Fruit fly (Drosophila melanogaster) whole organism, embryonic: ENCODE results near the gene Obp99b.
A peak's percentile ranks its signal among the peaks of the same experiment; 100 is the strongest.

ENCODE experiments used
- B-H1 ChIP-seq: fragments of 200-800 bp; sonication (Bioruptor generic); IDR thresholded peaks from 3 replicates; pipeline ENCODE4 v1.3.6; 2022; ENCODE audit warnings: missing biosample characterization, missing genetic modification characterization
- CG10209 ChIP-seq: fragments of 200-800 bp; sonication (Bioruptor generic); optimal IDR thresholded peaks from 3 replicates; lab custom pipeline; 2017; ENCODE audit warnings: missing biosample characterization, mild to moderate bottlenecking, missing genetic modification characterization, missing genetic modification reagents
- CG11247 ChIP-seq: fragments of 200-800 bp; sonication (Bioruptor generic); IDR thresholded peaks from 2 replicates; pipeline ENCODE4 v1.3.6; 2022; ENCODE audit warnings: missing biosample characterization, missing genetic modification characterization
- CG11398 ChIP-seq: fragments of 200-800 bp; sonication (Bioruptor generic); optimal IDR thresholded peaks from 2 replicates; lab custom pipeline; 2016; ENCODE audit warnings: missing biosample characterization, missing genetic modification characterization
- CG13424 ChIP-seq: fragments of 200-800 bp; sonication (Bioruptor generic); optimal IDR thresholded peaks from 2 replicates; lab custom pipeline; 2019; ENCODE audit warnings: missing biosample characterization, mild to moderate bottlenecking, missing genetic modification characterization, moderate library complexity
- CG14667 ChIP-seq: fragments of 200-800 bp; sonication (Bioruptor generic); IDR thresholded peaks from 2 replicates; pipeline ENCODE4 v1.3.6; 2022; ENCODE audit warnings: missing biosample characterization, missing genetic modification characterization
- CG17328 ChIP-seq: fragments of 200-800 bp; sonication (Bioruptor generic); IDR thresholded peaks from 2 replicates; pipeline ENCODE4 v1.3.6; 2022; ENCODE audit warnings: missing biosample characterization, missing genetic modification characterization
- CG17912 ChIP-seq: fragments of 200-800 bp; sonication (Bioruptor generic); optimal IDR thresholded peaks from 2 replicates; lab custom pipeline; 2018; ENCODE audit warnings: missing biosample characterization, mild to moderate bottlenecking, missing genetic modification characterization
- CG1832 ChIP-seq: fragments of 200-800 bp; sonication (Bioruptor generic); optimal IDR thresholded peaks from 2 replicates; lab custom pipeline; 2017; ENCODE audit warnings: missing biosample characterization, mild to moderate bottlenecking, missing genetic modification characterization, inconsistent platforms
- CG34224 ChIP-seq: fragments of 200-800 bp; sonication (Bioruptor generic); IDR thresholded peaks from 3 replicates; pipeline ENCODE4 v1.3.6; 2022; ENCODE audit warnings: missing biosample characterization, missing genetic modification characterization; ENCODE audit not compliant: partially characterized antibody
- CG3726 ChIP-seq: fragments of 200-800 bp; sonication (Bioruptor generic); IDR thresholded peaks from 3 replicates; pipeline ENCODE4, ENCODE4 v1.3.6; 2022; ENCODE audit warnings: missing biosample characterization, missing genetic modification characterization
- CG3838 ChIP-seq: fragments of 200-800 bp; sonication (Bioruptor generic); optimal IDR thresholded peaks from 3 replicates; lab custom pipeline; 2016; ENCODE audit warnings: missing biosample characterization, missing genetic modification characterization
- CG3847 ChIP-seq: fragments of 200-800 bp; sonication (Bioruptor generic); IDR thresholded peaks from 2 replicates; pipeline ENCODE4 v1.3.6; 2022; ENCODE audit warnings: missing biosample characterization, missing genetic modification characterization
- CG3995 ChIP-seq: fragments of 200-800 bp; sonication (Bioruptor generic); optimal IDR thresholded peaks from 3 replicates; lab custom pipeline; 2016; ENCODE audit warnings: missing biosample characterization, missing genetic modification characterization
- CG4617 ChIP-seq: fragments of 200-800 bp; sonication (Bioruptor generic); optimal IDR thresholded peaks from 3 replicates; lab custom pipeline; 2016; ENCODE audit warnings: missing biosample characterization, missing genetic modification characterization, borderline replicate concordance
- CG6791 ChIP-seq: fragments of 200-800 bp; sonication (Bioruptor generic); IDR thresholded peaks from 3 replicates; pipeline ENCODE4 v1.3.6; 2022; ENCODE audit warnings: missing biosample characterization, missing genetic modification characterization; ENCODE audit not compliant: partially characterized antibody
- CG9215 ChIP-seq: fragments of 200-800 bp; sonication (Bioruptor generic); IDR thresholded peaks from 2 replicates; pipeline ENCODE4 v1.3.6; 2022; ENCODE audit warnings: missing biosample characterization, missing genetic modification characterization
- CG9797 ChIP-seq: fragments of 200-800 bp; sonication (Bioruptor generic); optimal IDR thresholded peaks from 3 replicates; lab custom pipeline; 2018; ENCODE audit warnings: missing biosample characterization, mild to moderate bottlenecking, missing genetic modification characterization
- CTCF ChIP-seq: fragments of 200-800 bp; sonication (Bioruptor generic); optimal IDR thresholded peaks from 2 replicates; lab custom pipeline; 2017; ENCODE audit warnings: missing biosample characterization, mild to moderate bottlenecking, missing genetic modification characterization, moderate library complexity
- Dp ChIP-seq: fragments of 200-800 bp; sonication (Bioruptor generic); optimal IDR thresholded peaks from 2 replicates; lab custom pipeline; 2018; ENCODE audit warnings: missing biosample characterization, mild to moderate bottlenecking, missing genetic modification characterization, moderate library complexity
- Ets65A ChIP-seq: fragments of 200-800 bp; sonication (Bioruptor generic); peaks from one replicate; lab custom pipeline; 2016; ENCODE audit warnings: missing biosample characterization, missing genetic modification characterization
- HHEX ChIP-seq: fragments of 200-800 bp; sonication (Bioruptor generic); optimal IDR thresholded peaks from 3 replicates; lab custom pipeline; 2017; ENCODE audit warnings: missing biosample characterization, mild to moderate bottlenecking, missing genetic modification characterization, missing genetic modification reagents
- HLH54F ChIP-seq: fragments of 200-800 bp; sonication (Bioruptor generic); optimal IDR thresholded peaks from 3 replicates; lab custom pipeline; 2016; ENCODE audit warnings: missing biosample characterization, missing genetic modification characterization
- HmgZ ChIP-seq: fragments of 200-800 bp; sonication (Bioruptor generic); optimal IDR thresholded peaks from 2 replicates; lab custom pipeline; 2018; ENCODE audit warnings: missing biosample characterization, mild to moderate bottlenecking, missing genetic modification characterization
- MTF-1 ChIP-seq: fragments of 200-800 bp; sonication (Bioruptor generic); optimal IDR thresholded peaks from 2 replicates; lab custom pipeline; 2018; ENCODE audit warnings: missing biosample characterization, mild to moderate bottlenecking, missing genetic modification characterization, borderline replicate concordance
- Meics ChIP-seq: fragments of 200-800 bp; sonication (Bioruptor generic); optimal IDR thresholded peaks from 2 replicates; lab custom pipeline; 2017; ENCODE audit warnings: missing biosample characterization, mild to moderate bottlenecking, missing genetic modification characterization
- Oaz ChIP-seq: fragments of 200-800 bp; sonication (Bioruptor generic); IDR thresholded peaks from 2 replicates; pipeline ENCODE4 v1.3.6; 2022; ENCODE audit warnings: missing biosample characterization, missing genetic modification characterization
- Oli ChIP-seq: fragments of 200-800 bp; sonication (Bioruptor generic); optimal IDR thresholded peaks from 2 replicates; lab custom pipeline; 2018; ENCODE audit warnings: missing biosample characterization, mild to moderate bottlenecking, missing genetic modification characterization, moderate library complexity
- Opbp ChIP-seq: fragments of 200-800 bp; sonication (Bioruptor generic); IDR thresholded peaks from 3 replicates; pipeline ENCODE4 v1.3.6; 2022; ENCODE audit warnings: missing biosample characterization, missing genetic modification characterization; ENCODE audit not compliant: partially characterized antibody
- Optix ChIP-seq: fragments of 200-800 bp; sonication (Bioruptor generic); IDR thresholded peaks from 3 replicates; pipeline ENCODE4 v1.3.6; 2022; ENCODE audit warnings: missing biosample characterization, missing genetic modification characterization
- Side ChIP-seq: fragments of 200-800 bp; sonication (Bioruptor generic); optimal IDR thresholded peaks from 2 replicates; lab custom pipeline; 2016; ENCODE audit warnings: missing biosample characterization, missing genetic modification characterization
- Sox100B ChIP-seq: fragments of 200-800 bp; sonication (Bioruptor generic); optimal IDR thresholded peaks from 3 replicates; lab custom pipeline; 2018; ENCODE audit warnings: missing biosample characterization, mild to moderate bottlenecking, missing genetic modification characterization
- ac ChIP-seq: fragments of 200-800 bp; sonication (Bioruptor generic); optimal IDR thresholded peaks from 3 replicates; lab custom pipeline; 2017; ENCODE audit warnings: missing biosample characterization, mild to moderate bottlenecking, missing genetic modification characterization
- amos ChIP-seq: fragments of 200-800 bp; sonication (Bioruptor generic); IDR thresholded peaks from 2 replicates; pipeline ENCODE4 v1.3.6; 2022; ENCODE audit warnings: missing biosample characterization, missing genetic modification characterization; ENCODE audit not compliant: partially characterized antibody
- bigmax ChIP-seq: fragments of 200-800 bp; sonication (Bioruptor generic); optimal IDR thresholded peaks from 2 replicates; lab custom pipeline; 2018; ENCODE audit warnings: missing biosample characterization, mild to moderate bottlenecking, missing genetic modification characterization
- dm ChIP-seq: fragments of 200-800 bp; sonication (Bioruptor generic); optimal IDR thresholded peaks from 3 replicates; lab custom pipeline; 2016; ENCODE audit warnings: missing biosample characterization, missing genetic modification characterization
- fru ChIP-seq: fragments of >200 bp; optimal IDR thresholded peaks from 2 replicates; lab custom pipeline; 2017
- hth ChIP-seq: fragments of >200 bp; optimal IDR thresholded peaks from 2 replicates; lab custom pipeline; 2017; ENCODE audit warnings: inconsistent platforms
- lmd ChIP-seq: fragments of 200-800 bp; sonication (Bioruptor generic); IDR thresholded peaks from 2 replicates; pipeline ENCODE4 v1.3.6; 2022; ENCODE audit warnings: missing biosample characterization, missing genetic modification characterization
- maf-S ChIP-seq: fragments of 200-800 bp; sonication (Bioruptor generic); optimal IDR thresholded peaks from 2 replicates; lab custom pipeline; 2016; ENCODE audit warnings: missing biosample characterization, missing genetic modification characterization
- nmo ChIP-seq: fragments of 200-800 bp; sonication (Bioruptor generic); optimal IDR thresholded peaks from 2 replicates; lab custom pipeline; 2018; ENCODE audit warnings: missing biosample characterization, mild to moderate bottlenecking, missing genetic modification characterization, moderate library complexity
- p53 ChIP-seq: fragments of 200-800 bp; sonication (Bioruptor generic); optimal IDR thresholded peaks from 2 replicates; lab custom pipeline; 2016; ENCODE audit warnings: missing biosample characterization, missing genetic modification characterization
- peb ChIP-seq: fragments of 200-800 bp; sonication (Bioruptor generic); IDR thresholded peaks from 2 replicates; pipeline ENCODE4 v1.3.6; 2022; ENCODE audit warnings: missing biosample characterization, missing genetic modification characterization
- phol ChIP-seq: fragments of 200-800 bp; sonication (Bioruptor generic); optimal IDR thresholded peaks from 3 replicates; lab custom pipeline; 2018; ENCODE audit warnings: missing biosample characterization, mild to moderate bottlenecking, missing genetic modification characterization, moderate library complexity
- ranshi ChIP-seq: fragments of 200-800 bp; sonication (Bioruptor generic); IDR thresholded peaks from 2 replicates; pipeline ENCODE4 v1.3.6; 2022; ENCODE audit warnings: missing biosample characterization, missing genetic modification characterization
- row ChIP-seq: fragments of 200-800 bp; sonication (Bioruptor generic); IDR thresholded peaks from 3 replicates; pipeline ENCODE4 v1.3.6; 2022; ENCODE audit warnings: missing biosample characterization, missing genetic modification characterization
- sens ChIP-seq: fragments of 200-800 bp; sonication (Bioruptor generic); peaks from one replicate; lab custom pipeline; 2016; ENCODE audit warnings: missing biosample characterization, missing genetic modification characterization
- so ChIP-seq: fragments of 200-800 bp; sonication (Bioruptor generic); IDR thresholded peaks from 3 replicates; pipeline ENCODE4 v1.3.6; 2022; ENCODE audit warnings: missing biosample characterization, missing genetic modification characterization
- tx ChIP-seq: fragments of 200-800 bp; sonication (Bioruptor generic); optimal IDR thresholded peaks from 2 replicates; lab custom pipeline; 2016; ENCODE audit warnings: missing biosample characterization, missing genetic modification characterization
- wdn ChIP-seq: fragments of 200-800 bp; sonication (Bioruptor generic); IDR thresholded peaks from 2 replicates; pipeline ENCODE4 v1.3.6; 2022; ENCODE audit warnings: missing biosample characterization, missing genetic modification characterization
- wor ChIP-seq: fragments of 200-800 bp; sonication (Bioruptor generic); IDR thresholded peaks from 2 replicates; pipeline ENCODE4 v1.3.6; 2022; ENCODE audit warnings: missing biosample characterization, missing genetic modification characterization
- zen2 ChIP-seq: fragments of 200-800 bp; sonication (Bioruptor generic); IDR thresholded peaks from 3 replicates; pipeline ENCODE4 v1.3.6; 2022; ENCODE audit warnings: missing biosample characterization, missing genetic modification characterization; ENCODE audit not compliant: partially characterized antibody

Gene Obp99b

DNA sequence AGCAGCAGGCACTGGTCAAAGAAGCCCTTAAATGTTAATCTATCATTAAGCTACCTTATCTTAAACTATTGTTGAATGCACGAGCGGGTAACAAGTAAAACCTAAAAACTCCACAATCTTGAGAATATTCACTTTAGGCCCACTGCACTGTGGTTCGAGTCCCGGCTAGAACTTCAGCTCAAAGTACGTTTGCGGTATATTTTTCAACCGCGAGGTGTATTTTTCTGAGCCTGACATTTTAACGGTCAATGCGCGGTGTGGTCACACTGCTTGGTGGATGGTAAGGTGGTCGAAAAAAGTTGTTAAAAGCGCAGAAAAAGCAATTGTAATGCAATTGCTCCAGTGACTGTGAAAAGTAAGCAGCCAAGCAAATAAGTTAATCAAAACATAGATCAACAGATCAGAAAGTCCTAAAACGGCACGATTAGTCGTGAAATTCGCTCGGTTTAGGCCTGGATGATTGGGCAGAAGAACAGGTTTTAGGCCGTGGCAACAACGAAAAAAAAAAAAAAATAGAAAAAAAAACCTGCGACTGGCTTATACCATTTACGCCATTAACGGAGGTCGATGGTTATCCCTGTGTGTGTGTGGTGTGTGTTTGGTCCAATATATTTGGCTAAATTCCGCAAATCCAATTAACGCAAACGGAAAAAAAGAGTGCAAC is 9.0 kb upstream of the Obp99b start, which contains the start of gene Kul (continued):
- TF ChIP-seq CG34224 (GFP tag; lab: Robert Waterston, UW), result peak; percentile 47; the same call in 1 of the 3 replicates
- TF ChIP-seq CG11247, result no peak
- TF ChIP-seq hth (lab: Kevin White, UChicago), result no peak
- TF ChIP-seq CG1832 (GFP tag; lab: Kevin White, UChicago), result no peak
- TF ChIP-seq Oli (tag; lab: Kevin White, UChicago), result no peak
- TF ChIP-seq amos (GFP tag; lab: Robert Waterston, UW), result 0 out of 2 replicates have a peak, but pooled peaks have one; percentile 36
- TF ChIP-seq fru (lab: Kevin White, UChicago), result no peak
- TF ChIP-seq MTF-1, result no peak
- peak; percentile 1 for TF ChIP-seq CG17912 (GFP tag; lab: Kevin White, UChicago)
- TF ChIP-seq CG17328 (GFP tag; lab: Robert Waterston, UW), result no peak
- TF ChIP-seq ac (GFP tag; lab: Kevin White, UChicago), result no peak
- no peak for TF ChIP-seq ranshi (GFP tag; lab: Robert Waterston, UW)
- TF ChIP-seq CG6791 (GFP tag; lab: Robert Waterston, UW), result peak; percentile 61; the same call in 1 of the 3 replicates
- TF ChIP-seq CG3726 (GFP tag; lab: Robert Waterston, UW), result no peak
- TF ChIP-seq CG11398 (GFP tag; lab: Kevin White, UChicago), result peak; percentile 12
- TF ChIP-seq CG3847 (GFP tag; lab: Robert Waterston, UW), result peak; percentile 43
- no peak for TF ChIP-seq B-H1 (GFP tag; lab: Robert Waterston, UW)
- peak; percentile 48 for TF ChIP-seq HmgZ (tag; lab: Kevin White, UChicago)
- TF ChIP-seq CTCF (GFP tag; lab: Kevin White, UChicago), result peak; percentile 27
- TF ChIP-seq CG3995 (GFP tag; lab: Kevin White, UChicago), result peak; percentile 9
- no peak for TF ChIP-seq wdn (GFP tag; lab: Robert Waterston, UW)
- TF ChIP-seq HHEX (GFP tag; lab: Kevin White, UChicago), result no peak
- no peak for TF ChIP-seq Sox100B (GFP tag; lab: Kevin White, UChicago)
- TF ChIP-seq wor (GFP tag; lab: Robert Waterston, UW), result no peak
- TF ChIP-seq zen2 (GFP tag; lab: Robert Waterston, UW), result no peak
- no peak for TF ChIP-seq Ets65A (GFP tag; lab: Kevin White, UChicago)
- no peak for TF ChIP-seq CG14667 (GFP tag; lab: Robert Waterston, UW)
- no peak for TF ChIP-seq maf-S (GFP tag; lab: Kevin White, UChicago)
- TF ChIP-seq phol (tag; lab: Kevin White, UChicago), result peak; percentile 37
- TF ChIP-seq row (GFP tag; lab: Robert Waterston, UW), result peak; percentile 56; the same call in 2 of the 3 replicates
- no peak for TF ChIP-seq CG13424 (tag; lab: Kevin White, UChicago)
- TF ChIP-seq bigmax (GFP tag; lab: Kevin White, UChicago), result no peak
- TF ChIP-seq CG9215 (GFP tag; lab: Robert Waterston, UW), result no peak; the same call in 1 of the 2 replicates
- no peak for TF ChIP-seq Side (GFP tag; lab: Kevin White, UChicago)
- no peak for TF ChIP-seq CG3838 (GFP tag; lab: Kevin White, UChicago)
- no peak for TF ChIP-seq p53 (GFP tag; lab: Kevin White, UChicago)
- no peak for TF ChIP-seq peb
- peak; percentile 5 for TF ChIP-seq CG4617 (GFP tag; lab: Kevin White, UChicago)
- peak; percentile 20 for TF ChIP-seq nmo (GFP tag; lab: Kevin White, UChicago)
- no peak for TF ChIP-seq so (GFP tag; lab: Robert Waterston, UW)
- peak; percentile 26 for TF ChIP-seq dm (GFP tag; lab: Kevin White, UChicago)
- peak; percentile 77 for TF ChIP-seq CG9797 (GFP tag; lab: Kevin White, UChicago)
- TF ChIP-seq sens (GFP tag; lab: Kevin White, UChicago), result no peak
- TF ChIP-seq Dp, result peak; percentile 8
- TF ChIP-seq tx (GFP tag; lab: Kevin White, UChicago), result no peak
- no peak for TF ChIP-seq HLH54F (GFP tag; lab: Kevin White, UChicago)
- TF ChIP-seq Opbp (GFP tag; lab: Robert Waterston, UW), result peak; percentile 63; the same call in 2 of the 3 replicates
- no peak for TF ChIP-seq Meics (GFP tag; lab: Kevin White, UChicago)
- TF ChIP-seq Optix (GFP tag; lab: Robert Waterston, UW), result no peak
- TF ChIP-seq CG10209, result no peak
- TF ChIP-seq lmd, result no peak
- TF ChIP-seq Oaz (GFP tag; lab: Robert Waterston, UW), result no peak
